Fruit fly (Drosophila melanogaster): ENCODE measurements around the gene CG9121.

Gene CG9121

dm6 chr2L:5092145-5092544 lies 41.3 kb upstream of the CG9121 start (continued):
- no peak for TF ChIP-seq Sry-δ (GFP tag; optimal IDR thresholded peaks at IDR 0.05)
- no peak for TF ChIP-seq CG12219 (GFP tag; optimal IDR thresholded peaks at IDR 0.05)
- TF ChIP-seq CG7556 (GFP tag; optimal IDR thresholded peaks at IDR 0.05), result no peak
- no peak for TF ChIP-seq vfl (GFP tag; optimal IDR thresholded peaks at IDR 0.05)
- TF ChIP-seq ssp (GFP tag; IDR thresholded peaks at IDR 0.05), result no peak
- TF ChIP-seq sens (GFP tag), result peak; percentile 65
- TF ChIP-seq lilli (GFP tag; optimal IDR thresholded peaks at IDR 0.05), result peak; percentile 22
- no peak for TF ChIP-seq Optix (GFP tag; IDR thresholded peaks at IDR 0.05)
- TF ChIP-seq odd (GFP tag; optimal IDR thresholded peaks at IDR 0.05), result no peak
- no peak for TF ChIP-seq tin (GFP tag; optimal IDR thresholded peaks at IDR 0.05)
- TF ChIP-seq usp (GFP tag; optimal IDR thresholded peaks at IDR 0.05), result no peak
- no peak for TF ChIP-seq CG10267 (tag; optimal IDR thresholded peaks at IDR 0.05)
- TF ChIP-seq hth (optimal IDR thresholded peaks at IDR 0.05), result no peak
- TF ChIP-seq chn (GFP tag; optimal IDR thresholded peaks at IDR 0.05), result no peak
- peak; percentile 19 for TF ChIP-seq Dip3 (GFP tag; optimal IDR thresholded peaks at IDR 0.05)
- no peak for TF ChIP-seq CG17612 (GFP tag; IDR thresholded peaks at IDR 0.05)
- TF ChIP-seq slou (GFP tag; optimal IDR thresholded peaks at IDR 0.05), result no peak
- no peak for TF ChIP-seq CG6791 (GFP tag; IDR thresholded peaks at IDR 0.05; ENCODE audit: partially characterized antibody)
- no peak for TF ChIP-seq sisA (GFP tag; IDR thresholded peaks at IDR 0.05)
- TF ChIP-seq CG7357 (GFP tag; IDR thresholded peaks at IDR 0.05), result no peak
- TF ChIP-seq vnd (GFP tag; IDR thresholded peaks at IDR 0.05; ENCODE audit: partially characterized antibody), result no peak
- no peak for TF ChIP-seq dmrt99B (tag; optimal IDR thresholded peaks at IDR 0.05)
- TF ChIP-seq CG14014 (GFP tag; IDR thresholded peaks at IDR 0.05), result 0 out of 2 replicates have a peak, but pooled peaks have one; percentile 17
- no peak for TF ChIP-seq NC2α (GFP tag; optimal IDR thresholded peaks at IDR 0.05)
- no peak for TF ChIP-seq cato (GFP tag; optimal IDR thresholded peaks at IDR 0.05; ENCODE audit: borderline replicate concordance)
- TF ChIP-seq mam (GFP tag; optimal IDR thresholded peaks at IDR 0.05), result peak; percentile 31
- peak; percentile 21; the same call in 1 of the 2 replicates for TF ChIP-seq Ptx1 (GFP tag; IDR thresholded peaks at IDR 0.05)
- TF ChIP-seq CG9215 (GFP tag; IDR thresholded peaks at IDR 0.05), result no peak
- TF ChIP-seq CG32532 (GFP tag; IDR thresholded peaks at IDR 0.05), result peak; percentile 32
- TF ChIP-seq oc (tag; optimal IDR thresholded peaks at IDR 0.05), result no peak

- TF ChIP-seq Drgx (GFP tag; IDR thresholded peaks at IDR 0.05) (peak; percentile 44; the same call in 1 of the 2 replicates), CG10366 (GFP tag; IDR thresholded peaks at IDR 0.05) (peak; percentile 7; the same call in 1 of the 2 replicates), zen (tag; optimal IDR thresholded peaks at IDR 0.05) (no peak)
Observed at dm6 chr2L:5090352-5090751, 39.5 kb upstream of the CG9121 start.

dm6 chr2L:5089642-5090041 lies 38.8 kb upstream of the CG9121 start:
- TF ChIP-seq CG10565 (GFP tag; optimal IDR thresholded peaks at IDR 0.05) (no peak), dpn (GFP tag; optimal IDR thresholded peaks at IDR 0.05) (no peak), CG7839 (tag; optimal IDR thresholded peaks at IDR 0.05) (no peak), slbo (GFP tag; IDR thresholded peaks at IDR 0.05) (no peak), CG8388 (GFP tag; optimal IDR thresholded peaks at IDR 0.05) (no peak), CG1024 (GFP tag; IDR thresholded peaks at IDR 0.05) (no peak), sima (GFP tag; optimal IDR thresholded peaks at IDR 0.05) (no peak), CG4404 (GFP tag; IDR thresholded peaks at IDR 0.05) (no peak), NK7.1 (GFP tag; optimal IDR thresholded peaks at IDR 0.05) (no peak), yki (optimal IDR thresholded peaks at IDR 0.05) (no peak), H2.0 (GFP tag; IDR thresholded peaks at IDR 0.05) (no peak), Opbp (GFP tag; IDR thresholded peaks at IDR 0.05; ENCODE audit: partially characterized antibody) (no peak), CG4730 (GFP tag; IDR thresholded peaks at IDR 0.05) (no peak), CG17829 (tag; optimal IDR thresholded peaks at IDR 0.05) (no peak), sens-2 (GFP tag; IDR thresholded peaks at IDR 0.05) (no peak), Dref (GFP tag; IDR thresholded peaks at IDR 0.05) (no peak), CG31365 (tag; optimal IDR thresholded peaks at IDR 0.05) (no peak), CG12104 (GFP tag; optimal IDR thresholded peaks at IDR 0.05) (no peak), mirr (GFP tag; optimal IDR thresholded peaks at IDR 0.05) (no peak), CG15011 (GFP tag; optimal IDR thresholded peaks at IDR 0.05) (no peak)

Measured in whole organism, embryonic.